Worm (Caenorhabditis elegans) whole organism, late embryonic: ENCODE data around the gene sphk-1.
A peak's percentile ranks its signal among the peaks of the same experiment; 100 is the strongest.

Experiments
- F13H6.1 ChIP-seq: sonication (generic microtip); optimal IDR thresholded peaks from 2 replicates; lab custom pipeline; 2016; ENCODE audit warnings: missing genetic modification characterization, missing compliant biosample characterization
- ama-1 ChIP-seq: fragments of 150-350 bp; optimal IDR thresholded peaks from 2 replicates; lab custom pipeline; 2014
- ceh-22 ChIP-seq: sonication (generic microtip); optimal IDR thresholded peaks from 2 replicates; lab custom pipeline; 2017; ENCODE audit warnings: missing biosample characterization, missing genetic modification characterization
- ceh-24 ChIP-seq: sonication (generic microtip); optimal IDR thresholded peaks from 2 replicates; lab custom pipeline; 2016; ENCODE audit warnings: mild to moderate bottlenecking, missing genetic modification characterization, missing compliant biosample characterization
- ceh-30 ChIP-seq: fragments of 150-350 bp; optimal IDR thresholded peaks from 2 replicates; lab custom pipeline; 2014; ENCODE audit warnings: missing biosample characterization, missing genetic modification characterization
- ceh-45 ChIP-seq: fragments of 200-800 bp; sonication (Bioruptor generic); IDR thresholded peaks from 2 replicates; pipeline ENCODE4 v1.3.6; 2022; ENCODE audit warnings: missing genetic modification reagents, missing genetic modification characterization, missing compliant biosample characterization
- ceh-48 ChIP-seq: sonication (generic microtip); optimal IDR thresholded peaks from 2 replicates; lab custom pipeline; 2016; ENCODE audit warnings: missing genetic modification characterization, inconsistent platforms, missing compliant biosample characterization
- che-1 ChIP-seq: sonication (generic microtip); optimal IDR thresholded peaks from 2 replicates; lab custom pipeline; 2016; ENCODE audit warnings: mild to moderate bottlenecking, missing genetic modification characterization, missing compliant biosample characterization
- lin-11 ChIP-seq: fragments of 200-800 bp; sonication (Bioruptor generic); optimal IDR thresholded peaks from 2 replicates; lab custom pipeline; 2018; ENCODE audit warnings: mild to moderate bottlenecking, missing genetic modification characterization, missing compliant biosample characterization
- pha-4 ChIP-seq: fragments of 150-350 bp; optimal IDR thresholded peaks from 2 replicates; lab custom pipeline; 2018; ENCODE audit warnings: missing biosample characterization, missing genetic modification reagents, missing genetic modification characterization
- unc-42 ChIP-seq: sonication (generic microtip); optimal IDR thresholded peaks from 2 replicates; lab custom pipeline; 2016; ENCODE audit warnings: missing genotype, missing genetic modification characterization, missing compliant biosample characterization
- zip-5 ChIP-seq: sonication (generic microtip); optimal IDR thresholded peaks from 2 replicates; lab custom pipeline; 2016; ENCODE audit warnings: missing genetic modification characterization, missing compliant biosample characterization
- ztf-16 ChIP-seq: sonication (generic microtip); optimal IDR thresholded peaks from 2 replicates; lab custom pipeline; 2017; ENCODE audit warnings: missing genetic modification characterization, missing compliant biosample characterization

ce11 chrII:8716231-8716878 is 14.9 kb upstream of the sphk-1 start, which contains the start of the genes cyn-11 and T01B7.5:
- TF ChIP-seq zip-5 (tag; lab: Kevin White, UChicago) (no peak), ztf-16 (no peak), ceh-24 (tag; lab: Kevin White, UChicago) (no peak), pha-4 (tag; lab: Kevin White, UChicago) (no peak), ceh-45 (no peak), unc-42 (tag; lab: Kevin White, UChicago) (peak; percentile 73), F13H6.1 (tag; lab: Kevin White, UChicago) (no peak), ceh-48 (tag; lab: Kevin White, UChicago) (no peak), ama-1 (lab: Kevin White, UChicago) (no peak), lin-11 (tag; lab: Kevin White, UChicago) (no peak), ceh-22 (tag; lab: Kevin White, UChicago) (no peak), ceh-30 (tag; lab: Kevin White, UChicago) (no peak), che-1 (tag; lab: Kevin White, UChicago) (no peak)
